Fruit fly (Drosophila melanogaster) whole organism, embryonic: ENCODE measurements around the gene IntS10.

Experiments
- Atf6 ChIP-seq: fragments of 200-800 bp; sonication (Bioruptor generic); IDR thresholded peaks from 2 replicates; pipeline ENCODE4 v1.3.6; 2022; ENCODE audit warnings: missing biosample characterization, missing genetic modification characterization
- Bdp1 ChIP-seq: fragments of 200-800 bp; sonication (Bioruptor generic); optimal IDR thresholded peaks from 3 replicates; lab custom pipeline; 2016; ENCODE audit warnings: missing biosample characterization, missing genetic modification characterization
- Bteb2 ChIP-seq: fragments of 200-800 bp; sonication (Bioruptor generic); optimal IDR thresholded peaks from 2 replicates; lab custom pipeline; 2016; ENCODE audit warnings: missing biosample characterization, missing genetic modification characterization
- C15 ChIP-seq: fragments of 200-800 bp; sonication (Bioruptor generic); IDR thresholded peaks from 3 replicates; pipeline ENCODE4 v1.3.6; 2022; ENCODE audit warnings: missing biosample characterization, missing genetic modification characterization
- CG12744 ChIP-seq: fragments of 200-800 bp; sonication (Bioruptor generic); optimal IDR thresholded peaks from 2 replicates; lab custom pipeline; 2016; ENCODE audit warnings: missing biosample characterization, missing genetic modification characterization
- CG15269 ChIP-seq: fragments of 200-800 bp; sonication (Bioruptor generic); optimal IDR thresholded peaks from 2 replicates; lab custom pipeline; 2018; ENCODE audit warnings: missing biosample characterization, mild to moderate bottlenecking, missing genetic modification characterization, moderate library complexity
- CG15514 ChIP-seq: fragments of 200-800 bp; sonication (Bioruptor generic); optimal IDR thresholded peaks from 3 replicates; lab custom pipeline; 2017; ENCODE audit warnings: missing biosample characterization, missing genetic modification characterization, mild to moderate bottlenecking, moderate library complexity, missing genetic modification reagents
- CG15696 ChIP-seq: fragments of 200-800 bp; sonication (Bioruptor generic); optimal IDR thresholded peaks from 2 replicates; lab custom pipeline; 2019; ENCODE audit warnings: missing biosample characterization, mild to moderate bottlenecking, missing genetic modification characterization, moderate library complexity
- CG16779 ChIP-seq: fragments of 200-800 bp; sonication (Bioruptor generic); IDR thresholded peaks from 2 replicates; pipeline ENCODE4 v1.3.6; 2022; ENCODE audit warnings: missing biosample characterization, missing genetic modification characterization
- CG16815 ChIP-seq: fragments of 200-800 bp; sonication (Bioruptor generic); optimal IDR thresholded peaks from 3 replicates; lab custom pipeline; 2017; ENCODE audit warnings: missing biosample characterization, mild to moderate bottlenecking, missing genetic modification characterization
- CG18262 ChIP-seq: fragments of 200-800 bp; optimal IDR thresholded peaks from 3 replicates; lab custom pipeline; 2019; ENCODE audit warnings: missing biosample characterization, mild to moderate bottlenecking, missing genetic modification characterization, moderate library complexity
- CG18599 ChIP-seq: fragments of 200-800 bp; sonication (Bioruptor generic); optimal IDR thresholded peaks from 3 replicates; lab custom pipeline; 2017; ENCODE audit warnings: missing biosample characterization, missing genetic modification characterization, mild to moderate bottlenecking, moderate library complexity, missing genetic modification reagents
- CG2129 ChIP-seq: fragments of 200-800 bp; sonication (Bioruptor generic); IDR thresholded peaks from 2 replicates; pipeline ENCODE4 v1.3.6; 2022; ENCODE audit warnings: missing biosample characterization, missing genetic modification characterization; ENCODE audit not compliant: partially characterized antibody
- CG32532 ChIP-seq: fragments of 200-800 bp; sonication (Bioruptor generic); IDR thresholded peaks from 2 replicates; pipeline ENCODE4 v1.3.6; 2022; ENCODE audit warnings: missing biosample characterization, missing genetic modification characterization
- CG32767 ChIP-seq: fragments of 200-800 bp; sonication (Bioruptor generic); IDR thresholded peaks from 2 replicates; pipeline ENCODE4 v1.3.6; 2022; ENCODE audit warnings: missing biosample characterization, missing genetic modification characterization
- CG4328 ChIP-seq: fragments of 200-800 bp; sonication (Bioruptor generic); optimal IDR thresholded peaks from 3 replicates; lab custom pipeline; 2017; ENCODE audit warnings: missing biosample characterization, missing genetic modification reagents, missing genetic modification characterization
- CG4360 ChIP-seq: fragments of 200-800 bp; sonication (Bioruptor generic); IDR thresholded peaks from 2 replicates; pipeline ENCODE4 v1.3.6; 2022; ENCODE audit warnings: missing biosample characterization, missing genetic modification characterization
- CG4424 ChIP-seq: fragments of 200-800 bp; sonication (Bioruptor generic); optimal IDR thresholded peaks from 3 replicates; lab custom pipeline; 2016; ENCODE audit warnings: missing biosample characterization, missing genetic modification characterization
- CG4730 ChIP-seq: fragments of 200-800 bp; sonication (Bioruptor generic); IDR thresholded peaks from 2 replicates; pipeline ENCODE4 v1.3.6; 2022; ENCODE audit warnings: missing biosample characterization, missing genetic modification characterization
- CG8924 ChIP-seq: fragments of 200-800 bp; optimal IDR thresholded peaks from 3 replicates; lab custom pipeline; 2019; ENCODE audit warnings: missing biosample characterization, mild to moderate bottlenecking, missing genetic modification characterization, moderate library complexity
- CG8944 ChIP-seq: fragments of 200-800 bp; sonication (Bioruptor generic); optimal IDR thresholded peaks from 3 replicates; lab custom pipeline; 2016; ENCODE audit warnings: missing biosample characterization, missing genetic modification characterization
- CG9797 ChIP-seq: fragments of 200-800 bp; sonication (Bioruptor generic); optimal IDR thresholded peaks from 3 replicates; lab custom pipeline; 2018; ENCODE audit warnings: missing biosample characterization, mild to moderate bottlenecking, missing genetic modification characterization
- CoRest ChIP-seq: fragments of 200-800 bp; sonication (Bioruptor generic); optimal IDR thresholded peaks from 3 replicates; lab custom pipeline; 2018; ENCODE audit warnings: missing biosample characterization, mild to moderate bottlenecking, missing genetic modification characterization, moderate library complexity
- Deaf1 ChIP-seq: fragments of 200-800 bp; optimal IDR thresholded peaks from 3 replicates; lab custom pipeline; 2019; ENCODE audit warnings: missing biosample characterization, mild to moderate bottlenecking, missing genetic modification characterization, moderate library complexity
- E2f2 ChIP-seq: fragments of 200-800 bp; sonication (Bioruptor generic); IDR thresholded peaks from 2 replicates; pipeline ENCODE4 v1.3.6; 2022; ENCODE audit warnings: missing biosample characterization, missing genetic modification characterization
- Fer1 ChIP-seq: fragments of 200-800 bp; sonication (Bioruptor generic); optimal IDR thresholded peaks from 2 replicates; lab custom pipeline; 2017; ENCODE audit warnings: missing biosample characterization, mild to moderate bottlenecking, missing genetic modification characterization
- Gug ChIP-seq: fragments of 200-800 bp; sonication (Bioruptor generic); IDR thresholded peaks from 4 replicates; pipeline ENCODE4 v1.3.6; 2022; ENCODE audit warnings: missing biosample characterization, missing genetic modification characterization
- Hmr ChIP-seq: fragments of 200-800 bp; sonication (Bioruptor generic); optimal IDR thresholded peaks from 3 replicates; lab custom pipeline; 2017; ENCODE audit warnings: mild to moderate bottlenecking, missing biosample characterization, missing genetic modification reagents, missing genetic modification characterization
- Hr39 ChIP-seq: fragments of >200 bp; optimal IDR thresholded peaks from 2 replicates; lab custom pipeline; 2017
- Hr51 ChIP-seq, 2 experiments: fragments of 200-800 bp; sonication (Bioruptor generic); optimal IDR thresholded peaks; 2 replicates in 1 of 2; 3 replicates in 1 of 2; lab custom pipeline; 2016 to 2018; ENCODE audit warnings: missing biosample characterization in 2 of 2, missing genetic modification characterization in 2 of 2, mild to moderate bottlenecking in 1 of 2, moderate library complexity in 1 of 2
- Hr78 ChIP-seq, 2 experiments: fragments of 200-800 bp in 1 of 2; fragments of >200 bp in 1 of 2; sonication (Bioruptor generic) in 1 of 2; optimal IDR thresholded peaks; 2 replicates each; lab custom pipeline; 2017 to 2019; ENCODE audit warnings: missing biosample characterization in 2 of 2, missing genetic modification characterization in 2 of 2, mild to moderate bottlenecking in 1 of 2, moderate library complexity in 1 of 2
- NK7.1 ChIP-seq: fragments of 200-800 bp; sonication (Bioruptor generic); optimal IDR thresholded peaks from 3 replicates; lab custom pipeline; 2016; ENCODE audit warnings: missing biosample characterization, missing genetic modification characterization
- Scr ChIP-seq: fragments of 200-800 bp; sonication (Bioruptor generic); IDR thresholded peaks from 2 replicates; pipeline ENCODE4 v1.3.6; 2022; ENCODE audit warnings: missing biosample characterization, missing genetic modification characterization; ENCODE audit not compliant: partially characterized antibody
- Taf1 ChIP-seq: fragments of 200-800 bp; sonication (Bioruptor generic); IDR thresholded peaks from 2 replicates; pipeline ENCODE4 v1.3.6; 2022; ENCODE audit warnings: missing biosample characterization, missing genetic modification characterization
- Tbp ChIP-seq: fragments of >200 bp; optimal IDR thresholded peaks from 2 replicates; lab custom pipeline; 2018; ENCODE audit warnings: missing biosample characterization, missing genetic modification characterization
- ab ChIP-seq: fragments of 200-800 bp; sonication (Bioruptor generic); optimal IDR thresholded peaks from 2 replicates; lab custom pipeline; 2016; ENCODE audit warnings: missing biosample characterization, missing genetic modification characterization
- ara ChIP-seq: fragments of 200-800 bp; sonication (Bioruptor generic); IDR thresholded peaks from 2 replicates; pipeline ENCODE4 v1.3.6; 2022; ENCODE audit warnings: missing biosample characterization, missing genetic modification characterization
- az2 ChIP-seq: fragments of 200-800 bp; sonication (Bioruptor generic); optimal IDR thresholded peaks from 3 replicates; lab custom pipeline; 2016; ENCODE audit warnings: missing biosample characterization, missing genetic modification characterization
- eyg ChIP-seq: fragments of 200-800 bp; sonication (Bioruptor generic); optimal IDR thresholded peaks from 3 replicates; lab custom pipeline; 2016; ENCODE audit warnings: missing biosample characterization, missing genetic modification characterization
- gsb-n ChIP-seq: fragments of 200-800 bp; sonication (Bioruptor generic); optimal IDR thresholded peaks from 3 replicates; lab custom pipeline; 2018; ENCODE audit warnings: missing biosample characterization, mild to moderate bottlenecking, missing genetic modification characterization
- ind ChIP-seq: fragments of 200-800 bp; sonication (Bioruptor generic); optimal IDR thresholded peaks from 3 replicates; lab custom pipeline; 2016; ENCODE audit warnings: missing biosample characterization, missing genetic modification characterization
- nmo ChIP-seq: fragments of 200-800 bp; sonication (Bioruptor generic); optimal IDR thresholded peaks from 2 replicates; lab custom pipeline; 2018; ENCODE audit warnings: missing biosample characterization, mild to moderate bottlenecking, missing genetic modification characterization, moderate library complexity
- org-1 ChIP-seq: fragments of 200-800 bp; sonication (Bioruptor generic); optimal IDR thresholded peaks from 2 replicates; lab custom pipeline; 2017; ENCODE audit warnings: missing biosample characterization, missing genetic modification characterization
- pita ChIP-seq: fragments of 200-800 bp; sonication (Bioruptor generic); optimal IDR thresholded peaks from 2 replicates; lab custom pipeline; 2017; ENCODE audit warnings: missing biosample characterization, mild to moderate bottlenecking, missing genetic modification characterization
- pros ChIP-seq: fragments of 200-800 bp; sonication (Bioruptor generic); optimal IDR thresholded peaks from 3 replicates; lab custom pipeline; 2019; ENCODE audit warnings: missing biosample characterization, mild to moderate bottlenecking, missing genetic modification characterization, moderate library complexity
- sr ChIP-seq: fragments of 200-800 bp; sonication (Bioruptor generic); IDR thresholded peaks from 3 replicates; pipeline ENCODE4 v1.3.6; 2022; ENCODE audit warnings: missing biosample characterization, missing genetic modification characterization
- tio ChIP-seq: fragments of 200-800 bp; sonication (Bioruptor generic); optimal IDR thresholded peaks from 2 replicates; lab custom pipeline; 2017; ENCODE audit warnings: missing biosample characterization, missing genetic modification characterization, inconsistent platforms
- tx ChIP-seq: fragments of 200-800 bp; sonication (Bioruptor generic); optimal IDR thresholded peaks from 2 replicates; lab custom pipeline; 2016; ENCODE audit warnings: missing biosample characterization, missing genetic modification characterization
- zen2 ChIP-seq: fragments of 200-800 bp; sonication (Bioruptor generic); IDR thresholded peaks from 3 replicates; pipeline ENCODE4 v1.3.6; 2022; ENCODE audit warnings: missing biosample characterization, missing genetic modification characterization; ENCODE audit not compliant: partially characterized antibody

Gene IntS10

dm6 chr3L:3765782-3766520 is 40.6 kb upstream of the IntS10 start (continued):
- TF ChIP-seq CG16815 (peak; percentile 33), CG15269 (tag; lab: Kevin White, UChicago) (peak; percentile 91), tx (GFP tag; lab: Kevin White, UChicago) (no peak), pros (GFP tag; lab: Kevin White, UChicago) (peak; percentile 44), CG32532 (GFP tag; lab: Robert Waterston, UW) (peak; percentile 81), ab (GFP tag; lab: Kevin White, UChicago) (no peak), Atf6 (GFP tag; lab: Robert Waterston, UW) (peak; percentile 79), tio (GFP tag; lab: Kevin White, UChicago) (peak; percentile 68), Bdp1 (GFP tag; lab: Kevin White, UChicago) (no peak), Gug (GFP tag; lab: Robert Waterston, UW) (no peak; the same call in 3 of the 4 replicates), Tbp (no peak), Bteb2 (GFP tag; lab: Kevin White, UChicago) (peak; percentile 6), CG15514 (GFP tag; lab: Kevin White, UChicago) (peak; percentile 48), ind (GFP tag; lab: Kevin White, UChicago) (peak; percentile 44), Scr (GFP tag; lab: Robert Waterston, UW) (peak; percentile 35; the same call in 1 of the 2 replicates), CG18262 (tag; lab: Kevin White, UChicago) (peak; percentile 79), CG4360 (GFP tag; lab: Robert Waterston, UW) (no peak), CG4424 (peak; percentile 53), nmo (GFP tag; lab: Kevin White, UChicago) (peak; percentile 80), CG8944 (GFP tag; lab: Kevin White, UChicago) (no peak), CG9797 (GFP tag; lab: Kevin White, UChicago) (no peak), ara (GFP tag; lab: Robert Waterston, UW) (peak; percentile 56), E2f2 (GFP tag; lab: Robert Waterston, UW) (peak; percentile 55), eyg (GFP tag; lab: Kevin White, UChicago) (peak; percentile 45), Hr39 (lab: Kevin White, UChicago) (no peak), Hr51 (GFP tag; optimal IDR thresholded peaks at IDR 0.05; lab: Kevin White, UChicago) (peak in 1 of 2 experiments; percentile 87), Fer1 (GFP tag; lab: Kevin White, UChicago) (peak; percentile 62), C15 (GFP tag; lab: Robert Waterston, UW) (0 out of 3 replicates have a peak, but pooled peaks have one; percentile 30), az2 (GFP tag; lab: Kevin White, UChicago) (peak; percentile 56), zen2 (peak; percentile 29; the same call in 1 of the 3 replicates), CG15696 (tag; lab: Kevin White, UChicago) (peak; percentile 31), CG12744 (GFP tag; lab: Kevin White, UChicago) (no peak), gsb-n (tag; lab: Kevin White, UChicago) (peak; percentile 20), NK7.1 (no peak), sr (GFP tag; lab: Robert Waterston, UW) (no peak; the same call in 2 of the 3 replicates), Deaf1 (no peak), pita (GFP tag; lab: Kevin White, UChicago) (no peak), Hr78 (GFP tag; optimal IDR thresholded peaks at IDR 0.05; lab: Kevin White, UChicago) (peak in 1 of 2 experiments; percentile 71), CG16779 (GFP tag; lab: Robert Waterston, UW) (no peak), Taf1 (GFP tag; lab: Robert Waterston, UW) (peak; percentile 49; the same call in 1 of the 2 replicates), CG8924 (tag; lab: Kevin White, UChicago) (peak; percentile 85), CG32767 (peak; percentile 41; the same call in 1 of the 2 replicates), CG4328 (GFP tag; lab: Kevin White, UChicago) (peak; percentile 47), CG18599 (GFP tag; lab: Kevin White, UChicago) (peak; percentile 64), CG4730 (GFP tag; lab: Robert Waterston, UW) (peak; percentile 63), Hmr (peak; percentile 54), org-1 (GFP tag; lab: Kevin White, UChicago) (peak; percentile 56), CoRest (tag; lab: Kevin White, UChicago) (peak; percentile 86), CG2129 (no peak)
